Fruit fly (Drosophila melanogaster) whole organism, embryonic: Measurements from ENCODE around the gene CG15412.

Experiments used
- ATbp ChIP-seq: fragments of 200-800 bp; sonication (Bioruptor generic); optimal IDR thresholded peaks from 2 replicates; lab custom pipeline; 2017; ENCODE audit warnings: missing biosample characterization, mild to moderate bottlenecking, missing genetic modification characterization, missing genetic modification reagents
- BEAF-32 ChIP-seq: fragments of 200-800 bp; sonication (Bioruptor generic); optimal IDR thresholded peaks from 3 replicates; lab custom pipeline; 2017; ENCODE audit warnings: missing biosample characterization, missing genetic modification characterization, mild to moderate bottlenecking, moderate library complexity, missing genetic modification reagents
- CG10462 ChIP-seq: fragments of 200-800 bp; sonication (Bioruptor generic); optimal IDR thresholded peaks from 2 replicates; lab custom pipeline; 2016; ENCODE audit warnings: missing biosample characterization, missing genetic modification characterization
- CG11456 ChIP-seq: fragments of 200-800 bp; sonication (Bioruptor generic); IDR thresholded peaks from 3 replicates; pipeline ENCODE4 v1.3.6; 2022; ENCODE audit warnings: missing biosample characterization, missing genetic modification characterization
- CG12299 ChIP-seq: fragments of 200-800 bp; sonication (Bioruptor generic); optimal IDR thresholded peaks from 2 replicates; lab custom pipeline; 2018; ENCODE audit warnings: missing biosample characterization, mild to moderate bottlenecking, missing genetic modification characterization
- CG15073 ChIP-seq: fragments of 200-800 bp; sonication (Bioruptor generic); optimal IDR thresholded peaks from 2 replicates; lab custom pipeline; 2016; ENCODE audit warnings: missing biosample characterization, missing genetic modification characterization
- CG18011 ChIP-seq: fragments of 200-800 bp; sonication (Bioruptor generic); optimal IDR thresholded peaks from 2 replicates; lab custom pipeline; 2017; ENCODE audit warnings: missing biosample characterization, missing genetic modification characterization, mild to moderate bottlenecking, moderate library complexity, missing genotype
- CG18619 ChIP-seq: fragments of 200-800 bp; sonication (Bioruptor generic); optimal IDR thresholded peaks from 3 replicates; lab custom pipeline; 2017; ENCODE audit warnings: missing biosample characterization, mild to moderate bottlenecking, missing genetic modification characterization
- CG2202 ChIP-seq: fragments of 200-800 bp; sonication (Bioruptor generic); optimal IDR thresholded peaks from 2 replicates; lab custom pipeline; 2018; ENCODE audit warnings: missing biosample characterization, mild to moderate bottlenecking, missing genetic modification characterization
- CG31388 ChIP-seq: fragments of 200-800 bp; sonication (Bioruptor generic); optimal IDR thresholded peaks from 2 replicates; lab custom pipeline; 2016; ENCODE audit warnings: missing biosample characterization, missing genetic modification characterization
- CG4282 ChIP-seq: fragments of 200-800 bp; sonication (Bioruptor generic); optimal IDR thresholded peaks from 2 replicates; lab custom pipeline; 2016; ENCODE audit warnings: missing biosample characterization, missing genetic modification characterization
- CG4707 ChIP-seq: fragments of 200-800 bp; sonication (Bioruptor generic); optimal IDR thresholded peaks from 2 replicates; lab custom pipeline; 2018; ENCODE audit warnings: missing biosample characterization, mild to moderate bottlenecking, missing genetic modification characterization, moderate library complexity
- CG6654 ChIP-seq: fragments of 200-800 bp; sonication (Bioruptor generic); optimal IDR thresholded peaks from 2 replicates; lab custom pipeline; 2017; ENCODE audit warnings: missing biosample characterization, mild to moderate bottlenecking, missing genetic modification characterization
- CG6813 ChIP-seq: fragments of 200-800 bp; sonication (Bioruptor generic); optimal IDR thresholded peaks from 2 replicates; lab custom pipeline; 2017; ENCODE audit warnings: missing biosample characterization, missing genetic modification characterization, mild to moderate bottlenecking, moderate library complexity, missing genetic modification reagents
- CG7928 ChIP-seq: fragments of 200-800 bp; sonication (Bioruptor generic); optimal IDR thresholded peaks from 2 replicates; lab custom pipeline; 2017; ENCODE audit warnings: missing biosample characterization, mild to moderate bottlenecking, missing genetic modification characterization
- CG7987 ChIP-seq: fragments of 200-800 bp; sonication (Bioruptor generic); optimal IDR thresholded peaks from 2 replicates; lab custom pipeline; 2018; ENCODE audit warnings: missing biosample characterization, mild to moderate bottlenecking, missing genetic modification characterization, moderate library complexity
- Elba2 ChIP-seq: fragments of 200-800 bp; sonication (Bioruptor generic); optimal IDR thresholded peaks from 3 replicates; lab custom pipeline; 2016; ENCODE audit warnings: missing biosample characterization, missing genetic modification characterization
- Ets65A ChIP-seq: fragments of 200-800 bp; sonication (Bioruptor generic); peaks from one replicate; lab custom pipeline; 2016; ENCODE audit warnings: missing biosample characterization, missing genetic modification characterization
- MESR4 ChIP-seq: fragments of 200-800 bp; sonication (Bioruptor generic); optimal IDR thresholded peaks from 2 replicates; lab custom pipeline; 2018; ENCODE audit warnings: missing biosample characterization, mild to moderate bottlenecking, missing genetic modification characterization, moderate library complexity
- MTF-1 ChIP-seq: fragments of 200-800 bp; sonication (Bioruptor generic); optimal IDR thresholded peaks from 2 replicates; lab custom pipeline; 2018; ENCODE audit warnings: missing biosample characterization, mild to moderate bottlenecking, missing genetic modification characterization, borderline replicate concordance
- NC2α ChIP-seq: fragments of 200-800 bp; sonication (Bioruptor generic); optimal IDR thresholded peaks from 2 replicates; lab custom pipeline; 2016; ENCODE audit warnings: missing biosample characterization, missing genetic modification characterization
- Oaz ChIP-seq: fragments of 200-800 bp; sonication (Bioruptor generic); IDR thresholded peaks from 2 replicates; pipeline ENCODE4 v1.3.6; 2022; ENCODE audit warnings: missing biosample characterization, missing genetic modification characterization
- Pdp1 ChIP-seq, 2 experiments: fragments of 200-800 bp; sonication (Bioruptor generic); optimal IDR thresholded peaks; 3 replicates each; lab custom pipeline; 2016; ENCODE audit warnings: missing biosample characterization in 2 of 2, missing genetic modification characterization in 2 of 2, mild to moderate bottlenecking in 1 of 2, moderate library complexity in 1 of 2
- Taf1 ChIP-seq: fragments of 200-800 bp; sonication (Bioruptor generic); IDR thresholded peaks from 2 replicates; pipeline ENCODE4 v1.3.6; 2022; ENCODE audit warnings: missing biosample characterization, missing genetic modification characterization
- Trl ChIP-seq, 3 experiments: fragments of >200 bp in 2 of 3; fragments of 200-800 bp in 1 of 3; sonication (Bioruptor generic) in 1 of 3; optimal IDR thresholded peaks; 2 replicates in 1 of 3; 3 replicates in 2 of 3; lab custom pipeline; 2016 to 2017; ENCODE audit warnings: missing biosample characterization in 1 of 3, missing genetic modification characterization in 1 of 3
- aop ChIP-seq: fragments of 200-800 bp; sonication (Bioruptor generic); IDR thresholded peaks from 2 replicates; pipeline ENCODE4 v1.3.6; 2022; ENCODE audit warnings: missing biosample characterization, missing genetic modification characterization
- bowl ChIP-seq: fragments of 200-800 bp; sonication (Bioruptor generic); IDR thresholded peaks from 2 replicates; pipeline ENCODE4 v1.3.6; 2022; ENCODE audit warnings: missing biosample characterization, missing genetic modification characterization
- cwo ChIP-seq: fragments of 200-800 bp; sonication (Bioruptor generic); optimal IDR thresholded peaks from 3 replicates; lab custom pipeline; 2017; ENCODE audit warnings: missing biosample characterization, missing genetic modification characterization, mild to moderate bottlenecking, moderate library complexity, missing genetic modification reagents
- dm ChIP-seq: fragments of 200-800 bp; sonication (Bioruptor generic); optimal IDR thresholded peaks from 3 replicates; lab custom pipeline; 2016; ENCODE audit warnings: missing biosample characterization, missing genetic modification characterization
- dpn ChIP-seq, 2 experiments: fragments of 200-800 bp; sonication (Bioruptor generic); optimal IDR thresholded peaks; 3 replicates each; lab custom pipeline; 2016; ENCODE audit warnings: missing biosample characterization in 2 of 2, missing genetic modification characterization in 2 of 2
- gce ChIP-seq: fragments of 200-800 bp; sonication (Bioruptor generic); IDR thresholded peaks from 3 replicates; pipeline ENCODE4 v1.3.6; 2022; ENCODE audit warnings: missing biosample characterization, missing genetic modification characterization
- ind ChIP-seq: fragments of 200-800 bp; sonication (Bioruptor generic); optimal IDR thresholded peaks from 3 replicates; lab custom pipeline; 2016; ENCODE audit warnings: missing biosample characterization, missing genetic modification characterization
- luna ChIP-seq: fragments of 200-800 bp; sonication (Bioruptor generic); optimal IDR thresholded peaks from 2 replicates; lab custom pipeline; 2016; ENCODE audit warnings: missing biosample characterization, missing genetic modification characterization
- nom ChIP-seq: fragments of 200-800 bp; sonication (Bioruptor generic); optimal IDR thresholded peaks from 2 replicates; lab custom pipeline; 2017; ENCODE audit warnings: missing biosample characterization, missing genetic modification characterization, mild to moderate bottlenecking, moderate library complexity, missing genetic modification reagents
- odd ChIP-seq: fragments of 200-800 bp; sonication (Bioruptor generic); optimal IDR thresholded peaks from 2 replicates; lab custom pipeline; 2017; ENCODE audit warnings: missing biosample characterization, mild to moderate bottlenecking, missing genetic modification characterization
- pnt ChIP-seq: fragments of 200-800 bp; sonication (Bioruptor generic); optimal IDR thresholded peaks from 3 replicates; lab custom pipeline; 2016; ENCODE audit warnings: missing biosample characterization, missing genetic modification characterization
- prd ChIP-seq, 3 experiments: fragments of >200 bp in 2 of 3; fragments of 200-800 bp in 1 of 3; sonication (Bioruptor generic) in 1 of 3; optimal IDR thresholded peaks in 2 of 3; IDR thresholded peaks in 1 of 3; 2 replicates in 2 of 3; 3 replicates in 1 of 3; pipeline versions ENCODE4 v1.3.6 to Lab custom; 2017 to 2022; ENCODE audit warnings: missing biosample characterization in 1 of 3, missing genetic modification characterization in 1 of 3
- seq ChIP-seq: fragments of 200-800 bp; sonication (Bioruptor generic); IDR thresholded peaks from 2 replicates; pipeline ENCODE4 v1.3.6; 2022; ENCODE audit warnings: missing biosample characterization, missing genetic modification characterization
- vvl ChIP-seq: fragments of 200-800 bp; sonication (Bioruptor generic); IDR thresholded peaks from 2 replicates; pipeline ENCODE4 v1.3.6; 2022; ENCODE audit warnings: missing biosample characterization, missing genetic modification characterization

The CG15412 gene

DNA sequence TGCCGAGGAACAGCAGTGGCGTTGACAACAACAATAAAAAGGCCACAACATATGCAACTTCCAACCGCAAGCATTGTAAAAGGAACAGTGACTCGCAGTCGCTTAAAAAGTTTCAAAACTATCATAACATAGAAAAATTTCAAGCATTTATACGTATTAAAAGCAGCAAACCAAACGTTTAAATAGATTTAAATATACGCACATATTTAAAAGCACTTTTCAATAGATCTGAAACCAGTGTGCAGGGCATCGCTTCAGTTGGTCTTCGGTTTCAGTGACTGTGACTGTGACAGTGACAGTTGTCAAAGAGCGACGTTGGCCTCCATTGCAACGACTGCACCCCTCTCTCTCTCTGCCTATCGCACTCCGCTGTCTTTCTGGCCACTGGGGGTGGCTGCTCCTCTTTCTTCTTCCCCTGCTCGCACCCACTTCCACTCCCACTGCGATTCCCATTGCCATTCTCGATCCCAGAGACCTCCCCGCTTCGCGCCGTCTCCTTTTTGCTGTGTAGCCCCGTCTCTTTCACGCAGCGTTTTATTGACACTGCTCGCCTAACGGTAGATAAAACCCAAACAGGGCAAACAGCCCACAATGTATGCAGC lies 27.3 kb downstream of the CG15412 start (continued):
- TF ChIP-seq CG10462 (peak; percentile 46), MESR4 (GFP tag; lab: Kevin White, UChicago) (peak; percentile 12), prd (optimal IDR thresholded peaks at IDR 0.05; lab: Kevin White, UChicago) (no peak), prd (GFP tag; IDR thresholded peaks at IDR 0.05; lab: Robert Waterston, UW) (peak; percentile 93), Taf1 (GFP tag; lab: Robert Waterston, UW) (0 out of 2 replicates have a peak, but pooled peaks have one; percentile 34), CG7987 (GFP tag; lab: Kevin White, UChicago) (no peak), ATbp (GFP tag; lab: Kevin White, UChicago) (peak; percentile 92), Ets65A (GFP tag; lab: Kevin White, UChicago) (peak; percentile 82), gce (GFP tag; lab: Robert Waterston, UW) (peak; percentile 96), Pdp1 (GFP tag; optimal IDR thresholded peaks at IDR 0.05; lab: Kevin White, UChicago) (peak; percentile 53 to 57), seq (GFP tag; lab: Robert Waterston, UW) (peak; percentile 47), pnt (GFP tag; lab: Kevin White, UChicago) (peak; percentile 42), odd (GFP tag; lab: Kevin White, UChicago) (peak; percentile 35), CG6813 (GFP tag; lab: Kevin White, UChicago) (peak; percentile 60), CG15073 (GFP tag; lab: Kevin White, UChicago) (no peak), CG12299 (tag; lab: Kevin White, UChicago) (peak; percentile 14), Trl (optimal IDR thresholded peaks at IDR 0.05; lab: Kevin White, UChicago) (no peak), Trl (GFP tag; optimal IDR thresholded peaks at IDR 0.05; lab: Kevin White, UChicago) (peak; percentile 51), BEAF-32 (no peak), cwo (GFP tag; lab: Kevin White, UChicago) (peak; percentile 56), aop (GFP tag; lab: Robert Waterston, UW) (peak; percentile 78; the same call in 1 of the 2 replicates), vvl (GFP tag; lab: Robert Waterston, UW) (peak; percentile 97), dm (peak; percentile 10), dpn (GFP tag; optimal IDR thresholded peaks at IDR 0.05; lab: Kevin White, UChicago) (peak; percentile 59 to 82), CG31388 (GFP tag; lab: Kevin White, UChicago) (peak; percentile 22), CG18011 (GFP tag; lab: Kevin White, UChicago) (peak; percentile 10), CG4282 (GFP tag; lab: Kevin White, UChicago) (no peak), CG2202 (tag; lab: Kevin White, UChicago) (peak; percentile 57), Elba2 (GFP tag; lab: Kevin White, UChicago) (no peak), CG18619 (GFP tag; lab: Kevin White, UChicago) (peak; percentile 33), CG4707 (peak; percentile 73), CG7928 (GFP tag; lab: Kevin White, UChicago) (no peak), luna (GFP tag; lab: Kevin White, UChicago) (no peak), nom (GFP tag; lab: Kevin White, UChicago) (peak; percentile 79), CG11456 (peak; percentile 75), CG6654 (GFP tag; lab: Kevin White, UChicago) (peak; percentile 62), bowl (no peak), ind (GFP tag; lab: Kevin White, UChicago) (peak; percentile 78), MTF-1 (peak; percentile 48), Oaz (GFP tag; lab: Robert Waterston, UW) (peak; percentile 54; the same call in 1 of the 2 replicates), NC2α (no peak)
